Fruit fly (Drosophila melanogaster) whole organism, adult: ENCODE measurements around the gene Sfp96F.

ENCODE experiments used
- CG11617 ChIP-seq: fragments of 200-800 bp; sonication (Bioruptor generic); optimal IDR thresholded peaks from 2 replicates; lab custom pipeline; 2017; ENCODE audit warnings: mild to moderate bottlenecking, missing biosample characterization, missing genetic modification reagents, missing genetic modification characterization
- CG14711 ChIP-seq: fragments of 200-800 bp; sonication (Bioruptor generic); optimal IDR thresholded peaks from 2 replicates; lab custom pipeline; 2018; ENCODE audit warnings: missing biosample characterization, mild to moderate bottlenecking, missing genetic modification characterization, moderate library complexity
- CG1620 ChIP-seq: fragments of 200-800 bp; sonication (Bioruptor generic); optimal IDR thresholded peaks from 2 replicates; lab custom pipeline; 2016; ENCODE audit warnings: missing biosample characterization, missing genetic modification characterization
- CG33017 ChIP-seq: fragments of 200-800 bp; sonication (Bioruptor generic); optimal IDR thresholded peaks from 2 replicates; lab custom pipeline; 2018; ENCODE audit warnings: missing biosample characterization, mild to moderate bottlenecking, missing genetic modification characterization, moderate library complexity
- CG7045 ChIP-seq: fragments of 200-800 bp; sonication (Bioruptor generic); optimal IDR thresholded peaks from 2 replicates; lab custom pipeline; 2017; ENCODE audit warnings: missing biosample characterization, mild to moderate bottlenecking, missing genetic modification characterization
- Clk ChIP-seq: fragments of 200-800 bp; sonication (Bioruptor generic); optimal IDR thresholded peaks from 2 replicates; lab custom pipeline; 2017; ENCODE audit warnings: missing biosample characterization, missing genetic modification characterization
- Hr96 ChIP-seq: fragments of 200-800 bp; sonication (Bioruptor generic); optimal IDR thresholded peaks from 2 replicates; lab custom pipeline; 2016; ENCODE audit warnings: missing biosample characterization, missing genetic modification characterization
- Mnt ChIP-seq: fragments of 200-800 bp; sonication (Bioruptor generic); optimal IDR thresholded peaks from 2 replicates; lab custom pipeline; 2016; ENCODE audit warnings: missing biosample characterization, mild to moderate bottlenecking, missing genetic modification characterization
- bab1 ChIP-seq: fragments of 200-800 bp; sonication (Bioruptor generic); optimal IDR thresholded peaks from 3 replicates; lab custom pipeline; 2019; ENCODE audit warnings: missing biosample characterization, mild to moderate bottlenecking, missing genetic modification characterization, moderate library complexity
- cic ChIP-seq: fragments of 200-800 bp; sonication (Bioruptor generic); optimal IDR thresholded peaks from 2 replicates; lab custom pipeline; 2017; ENCODE audit warnings: missing biosample characterization, mild to moderate bottlenecking, missing genetic modification characterization, moderate library complexity
- cnc ChIP-seq, 2 experiments: fragments of >200 bp; optimal IDR thresholded peaks; 2 replicates each; lab custom pipeline; 2017
- ovo ChIP-seq: fragments of 200-800 bp; sonication (Bioruptor generic); optimal IDR thresholded peaks from 2 replicates; lab custom pipeline; 2016; ENCODE audit warnings: missing biosample characterization, missing genetic modification characterization
- toe ChIP-seq: fragments of 200-800 bp; sonication (Bioruptor generic); optimal IDR thresholded peaks from 2 replicates; lab custom pipeline; 2016; ENCODE audit warnings: missing biosample characterization, missing genetic modification characterization

DNA sequence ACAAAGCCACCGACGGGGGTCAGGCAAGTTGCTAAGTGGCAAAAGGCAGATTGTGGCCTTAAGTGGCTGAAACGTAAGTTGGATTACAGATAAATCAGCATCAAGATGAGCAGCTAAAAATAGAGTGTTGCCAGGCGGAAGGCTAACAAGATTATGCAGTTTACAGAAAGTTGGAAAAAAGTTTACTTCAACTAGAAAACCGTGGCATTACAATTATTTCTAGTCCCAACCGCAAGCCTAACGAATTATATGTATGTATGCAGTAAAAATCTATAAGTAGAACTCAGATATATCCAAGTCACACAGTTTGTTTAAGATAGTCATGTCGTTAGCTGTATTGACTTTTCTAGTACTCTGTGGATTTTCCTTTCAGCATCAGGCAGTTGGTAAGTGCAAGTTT is 23.9 kb downstream of the Sfp96F start, which contains the start of gene BG642167:
- TF ChIP-seq cic (GFP tag; lab: Kevin White, UChicago) (no peak), CG11617 (GFP tag; lab: Kevin White, UChicago) (no peak), CG7045 (GFP tag; lab: Kevin White, UChicago) (no peak), CG1620 (no peak), CG14711 (tag; lab: Kevin White, UChicago) (no peak), ovo (GFP tag; lab: Kevin White, UChicago) (no peak), toe (GFP tag; lab: Kevin White, UChicago) (no peak), bab1 (GFP tag; lab: Kevin White, UChicago) (no peak), Mnt (GFP tag; lab: Kevin White, UChicago) (no peak), cnc (optimal IDR thresholded peaks at IDR 0.05; lab: Kevin White, UChicago) (no peak), Hr96 (GFP tag; lab: Kevin White, UChicago) (no peak), CG33017 (no peak), Clk (no peak)
